Fruit fly (Drosophila melanogaster) whole organism, embryonic: ENCODE results near the gene cd.

ENCODE experiments used
- CG1233 ChIP-seq: fragments of 200-800 bp; sonication (Bioruptor generic); optimal IDR thresholded peaks from 4 replicates; lab custom pipeline; 2018; ENCODE audit warnings: missing biosample characterization, mild to moderate bottlenecking, missing genetic modification characterization
- CG17328 ChIP-seq: fragments of 200-800 bp; sonication (Bioruptor generic); IDR thresholded peaks from 2 replicates; pipeline ENCODE4 v1.3.6; 2022; ENCODE audit warnings: missing biosample characterization, missing genetic modification characterization
- NfI ChIP-seq: fragments of 200-800 bp; sonication (Bioruptor generic); optimal IDR thresholded peaks from 3 replicates; lab custom pipeline; 2018; ENCODE audit warnings: missing biosample characterization, mild to moderate bottlenecking, missing genetic modification characterization, moderate library complexity
- sens ChIP-seq: fragments of 200-800 bp; sonication (Bioruptor generic); peaks from one replicate; lab custom pipeline; 2016; ENCODE audit warnings: missing biosample characterization, missing genetic modification characterization

dm6 chr3R:22710662-22711061, 15.9 kb downstream of the cd start, which contains the start of gene CG4907:
- TF ChIP-seq NfI (GFP tag; lab: Kevin White, UChicago) (no peak), sens (GFP tag; lab: Kevin White, UChicago) (no peak), CG17328 (GFP tag; lab: Robert Waterston, UW) (no peak), CG1233 (GFP tag; lab: Kevin White, UChicago) (no peak)
